Worm (Caenorhabditis elegans) whole organism, L1 larva: ENCODE data around the gene Y110A2AL.3.

Experiments
- C04F5.9 ChIP-seq: sonication (generic microtip); optimal IDR thresholded peaks from 2 replicates; lab custom pipeline; 2016; ENCODE audit warnings: missing genetic modification characterization, missing compliant biosample characterization
- F16B12.6 ChIP-seq: fragments of 150-350 bp; optimal IDR thresholded peaks from 2 replicates; lab custom pipeline; 2014; ENCODE audit warnings: missing biosample characterization, missing genetic modification characterization
- alr-1 ChIP-seq: fragments of 200-800 bp; sonication (Bioruptor generic); optimal IDR thresholded peaks from 2 replicates; lab custom pipeline; 2018; ENCODE audit warnings: borderline replicate concordance, mild to moderate bottlenecking, missing genetic modification characterization, missing compliant biosample characterization
- ama-1 ChIP-seq: fragments of 150-350 bp; optimal IDR thresholded peaks from 2 replicates; lab custom pipeline; 2014
- blmp-1 ChIP-seq: fragments of 150-350 bp; optimal IDR thresholded peaks from 2 replicates; lab custom pipeline; 2014; ENCODE audit warnings: missing biosample characterization, missing genetic modification characterization
- ceh-63 ChIP-seq: fragments of 200-800 bp; sonication (Bioruptor generic); optimal IDR thresholded peaks from 2 replicates; lab custom pipeline; 2018; ENCODE audit warnings: mild to moderate bottlenecking, missing genetic modification characterization, missing compliant biosample characterization
- ceh-8 ChIP-seq: fragments of 200-800 bp; sonication (Bioruptor generic); optimal IDR thresholded peaks from 2 replicates; lab custom pipeline; 2018; ENCODE audit warnings: mild to moderate bottlenecking, missing genetic modification characterization, moderate library complexity, missing compliant biosample characterization
- ceh-82 ChIP-seq, 3 experiments: fragments of 150-350 bp in 1 of 3; sonication (generic microtip) in 2 of 3; optimal IDR thresholded peaks; 2 replicates each; lab custom pipeline; 2014 to 2017; ENCODE audit warnings: missing biosample characterization in 3 of 3, missing genetic modification characterization in 3 of 3
- ceh-88 ChIP-seq: fragments of 200-800 bp; sonication (Bioruptor generic); IDR thresholded peaks from 2 replicates; pipeline ENCODE4 v1.3.6; 2022; ENCODE audit warnings: missing genetic modification characterization, missing compliant biosample characterization
- ceh-90 ChIP-seq: sonication (generic microtip); optimal IDR thresholded peaks from 2 replicates; lab custom pipeline; 2016; ENCODE audit warnings: missing genetic modification characterization, missing compliant biosample characterization
- ces-1 ChIP-seq: fragments of 150-350 bp; optimal IDR thresholded peaks from 2 replicates; lab custom pipeline; 2014; ENCODE audit warnings: missing biosample characterization, missing genetic modification reagents, missing genetic modification characterization
- dpl-1 ChIP-seq, 3 experiments: fragments of 150-350 bp in 2 of 3; sonication (generic microtip) in 1 of 3; optimal IDR thresholded peaks; 2 replicates each; lab custom pipeline; 2014 to 2017; ENCODE audit warnings: missing biosample characterization in 3 of 3, missing genetic modification characterization in 3 of 3, missing genetic modification reagents in 3 of 3
- dsc-1 ChIP-seq: sonication (generic microtip); optimal IDR thresholded peaks from 2 replicates; lab custom pipeline; 2016; ENCODE audit warnings: mild to moderate bottlenecking, missing genetic modification characterization, missing compliant biosample characterization
- efl-1 ChIP-seq, 4 experiments: fragments of 150-350 bp; optimal IDR thresholded peaks in 3 of 4; peaks in 1 of 4; 1 replicate in 1 of 4; 2 replicates in 3 of 4; lab custom pipeline; 2014; ENCODE audit warnings: missing biosample characterization in 2 of 4, missing genetic modification characterization in 2 of 4, missing genetic modification reagents in 2 of 4
- efl-3 ChIP-seq: fragments of 200-800 bp; sonication (Bioruptor generic); optimal IDR thresholded peaks from 2 replicates; lab custom pipeline; 2018; ENCODE audit warnings: mild to moderate bottlenecking, missing genetic modification characterization, missing compliant biosample characterization
- egl-13 ChIP-seq: sonication (generic microtip); optimal IDR thresholded peaks from 2 replicates; lab custom pipeline; 2016; ENCODE audit warnings: missing genotype, missing genetic modification reagents, missing genetic modification characterization, missing compliant biosample characterization
- egl-27 ChIP-seq, 2 experiments: fragments of 150-350 bp in 1 of 2; sonication (generic microtip); optimal IDR thresholded peaks; 3 replicates each; lab custom pipeline; 2017 to 2018; ENCODE audit warnings: missing biosample characterization in 2 of 2, missing genetic modification characterization in 2 of 2, missing genetic modification reagents in 2 of 2
- elt-2 ChIP-seq: sonication (generic microtip); optimal IDR thresholded peaks from 2 replicates; lab custom pipeline; 2016; ENCODE audit warnings: missing genetic modification characterization, mild to moderate bottlenecking, inconsistent platforms, missing compliant biosample characterization, missing genetic modification reagents
- ets-5 ChIP-seq: fragments of 200-800 bp; sonication (Bioruptor generic); IDR thresholded peaks from 2 replicates; pipeline ENCODE4 v1.3.6; 2022; ENCODE audit warnings: missing genetic modification characterization, missing compliant biosample characterization
- fkh-10 ChIP-seq: sonication (generic microtip); optimal IDR thresholded peaks from 2 replicates; lab custom pipeline; 2017; ENCODE audit warnings: missing biosample characterization, missing genetic modification reagents, missing genetic modification characterization
- fos-1 ChIP-seq: fragments of 150-350 bp; optimal IDR thresholded peaks from 2 replicates; lab custom pipeline; 2014; ENCODE audit warnings: missing biosample characterization, missing genetic modification characterization
- hlh-17 ChIP-seq: fragments of 200-800 bp; sonication (Bioruptor generic); optimal IDR thresholded peaks from 2 replicates; lab custom pipeline; 2018; ENCODE audit warnings: missing genetic modification characterization, mild to moderate bottlenecking, missing compliant biosample characterization, moderate library complexity, borderline replicate concordance
- irx-1 ChIP-seq: sonication (generic microtip); optimal IDR thresholded peaks from 2 replicates; lab custom pipeline; 2016; ENCODE audit warnings: missing genetic modification characterization, missing compliant biosample characterization
- lin-14 ChIP-seq: fragments of 200-800 bp; sonication (Bioruptor generic); optimal IDR thresholded peaks from 2 replicates; lab custom pipeline; 2018; ENCODE audit warnings: mild to moderate bottlenecking, missing genetic modification characterization, moderate library complexity, missing compliant biosample characterization
- lin-15B ChIP-seq: fragments of 150-350 bp; sonication (generic microtip); optimal IDR thresholded peaks from 3 replicates; lab custom pipeline; 2014; ENCODE audit warnings: missing biosample characterization, missing genetic modification characterization
- lin-39 ChIP-seq: fragments of 150-350 bp; optimal IDR thresholded peaks from 2 replicates; lab custom pipeline; 2014; ENCODE audit warnings: missing biosample characterization, missing genetic modification reagents, missing genetic modification characterization
- lir-3 ChIP-seq: sonication (generic microtip); optimal IDR thresholded peaks from 2 replicates; lab custom pipeline; 2016; ENCODE audit warnings: mild to moderate bottlenecking, missing genetic modification characterization, moderate library complexity, missing compliant biosample characterization; ENCODE audit not compliant: poor library complexity
- lsy-2 ChIP-seq, 2 experiments: fragments of 150-350 bp; optimal IDR thresholded peaks; 2 replicates each; lab custom pipeline; 2014; ENCODE audit warnings: missing biosample characterization in 2 of 2, missing genetic modification characterization in 2 of 2
- mdl-1 ChIP-seq, 2 experiments: fragments of 150-350 bp; optimal IDR thresholded peaks; 2 replicates each; lab custom pipeline; 2014 to 2017; ENCODE audit warnings: missing biosample characterization in 2 of 2, missing genetic modification characterization in 2 of 2, inconsistent platforms in 1 of 2
- mef-2 ChIP-seq: fragments of 150-350 bp; optimal IDR thresholded peaks from 2 replicates; lab custom pipeline; 2014; ENCODE audit warnings: missing biosample characterization, missing genetic modification characterization
- mep-1 ChIP-seq: fragments of 150-350 bp; optimal IDR thresholded peaks from 2 replicates; lab custom pipeline; 2014; ENCODE audit warnings: missing biosample characterization, missing genetic modification characterization
- nhr-20 ChIP-seq: sonication (generic microtip); optimal IDR thresholded peaks from 2 replicates; lab custom pipeline; 2016; ENCODE audit warnings: mild to moderate bottlenecking, missing genetic modification characterization, missing compliant biosample characterization
- nhr-237 ChIP-seq: fragments of 150-350 bp; optimal IDR thresholded peaks from 2 replicates; lab custom pipeline; 2014; ENCODE audit warnings: missing biosample characterization, missing genetic modification characterization
- nhr-28 ChIP-seq: fragments of 150-350 bp; optimal IDR thresholded peaks from 2 replicates; lab custom pipeline; 2014; ENCODE audit warnings: missing biosample characterization, missing genetic modification characterization
- nhr-71 ChIP-seq: sonication (generic microtip); optimal IDR thresholded peaks from 2 replicates; lab custom pipeline; 2016; ENCODE audit warnings: mild to moderate bottlenecking, missing genetic modification characterization, moderate library complexity, missing compliant biosample characterization
- nhr-84 ChIP-seq: sonication (generic microtip); optimal IDR thresholded peaks from 2 replicates; lab custom pipeline; 2017; ENCODE audit warnings: missing biosample characterization, missing genetic modification characterization
- nhr-85 ChIP-seq: sonication (generic microtip); peaks from one replicate; lab custom pipeline; 2016; ENCODE audit warnings: missing genetic modification characterization, inconsistent platforms, missing compliant biosample characterization
- pag-3 ChIP-seq: sonication (generic microtip); optimal IDR thresholded peaks from 2 replicates; lab custom pipeline; 2017; ENCODE audit warnings: missing genetic modification characterization, mild to moderate bottlenecking, missing compliant biosample characterization, antibody characterized with exemption, borderline replicate concordance; ENCODE audit not compliant: insufficient read depth
- skn-1 ChIP-seq: fragments of 150-350 bp; optimal IDR thresholded peaks from 2 replicates; lab custom pipeline; 2014; ENCODE audit warnings: missing biosample characterization, missing genetic modification characterization
- snu-23 ChIP-seq: sonication (generic microtip); optimal IDR thresholded peaks from 2 replicates; lab custom pipeline; 2016; ENCODE audit warnings: missing genetic modification characterization, missing compliant biosample characterization
- sptf-1 ChIP-seq: fragments of 150-350 bp; optimal IDR thresholded peaks from 2 replicates; lab custom pipeline; 2014; ENCODE audit warnings: missing biosample characterization, missing genetic modification characterization
- sup-37 ChIP-seq: fragments of 200-800 bp; sonication (Bioruptor generic); optimal IDR thresholded peaks from 2 replicates; lab custom pipeline; 2018; ENCODE audit warnings: mild to moderate bottlenecking, missing genetic modification characterization, missing compliant biosample characterization
- swsn-7 ChIP-seq: sonication (generic microtip); optimal IDR thresholded peaks from 2 replicates; lab custom pipeline; 2016; ENCODE audit warnings: missing genetic modification characterization, missing compliant biosample characterization
- tbx-2 ChIP-seq: sonication (generic microtip); optimal IDR thresholded peaks from 2 replicates; lab custom pipeline; 2016; ENCODE audit warnings: missing genetic modification characterization, missing compliant biosample characterization
- tlp-1 ChIP-seq: fragments of 150-350 bp; optimal IDR thresholded peaks from 2 replicates; lab custom pipeline; 2014; ENCODE audit warnings: missing biosample characterization, missing genetic modification characterization
- unc-30 ChIP-seq: sonication (generic microtip); optimal IDR thresholded peaks from 2 replicates; lab custom pipeline; 2017; ENCODE audit warnings: missing biosample characterization, missing genetic modification characterization
- unc-86 ChIP-seq: sonication (generic microtip); optimal IDR thresholded peaks from 2 replicates; lab custom pipeline; 2016; ENCODE audit warnings: missing genetic modification characterization, missing compliant biosample characterization
- unc-98 ChIP-seq: fragments of 200-800 bp; sonication (Bioruptor generic); IDR thresholded peaks from 2 replicates; pipeline ENCODE4 v1.3.6; 2022; ENCODE audit warnings: missing genetic modification characterization, missing compliant biosample characterization
- vab-15 ChIP-seq: sonication (generic microtip); optimal IDR thresholded peaks from 2 replicates; lab custom pipeline; 2017; ENCODE audit warnings: missing genotype, mild to moderate bottlenecking, missing genetic modification characterization, missing compliant biosample characterization
- zag-1 ChIP-seq: fragments of 150-350 bp; optimal IDR thresholded peaks from 2 replicates; lab custom pipeline; 2014; ENCODE audit warnings: missing biosample characterization, missing genetic modification characterization
- ztf-4 ChIP-seq: fragments of 150-350 bp; optimal IDR thresholded peaks from 2 replicates; lab custom pipeline; 2014; ENCODE audit warnings: missing biosample characterization, missing genetic modification characterization

The Y110A2AL.3 gene

DNA sequence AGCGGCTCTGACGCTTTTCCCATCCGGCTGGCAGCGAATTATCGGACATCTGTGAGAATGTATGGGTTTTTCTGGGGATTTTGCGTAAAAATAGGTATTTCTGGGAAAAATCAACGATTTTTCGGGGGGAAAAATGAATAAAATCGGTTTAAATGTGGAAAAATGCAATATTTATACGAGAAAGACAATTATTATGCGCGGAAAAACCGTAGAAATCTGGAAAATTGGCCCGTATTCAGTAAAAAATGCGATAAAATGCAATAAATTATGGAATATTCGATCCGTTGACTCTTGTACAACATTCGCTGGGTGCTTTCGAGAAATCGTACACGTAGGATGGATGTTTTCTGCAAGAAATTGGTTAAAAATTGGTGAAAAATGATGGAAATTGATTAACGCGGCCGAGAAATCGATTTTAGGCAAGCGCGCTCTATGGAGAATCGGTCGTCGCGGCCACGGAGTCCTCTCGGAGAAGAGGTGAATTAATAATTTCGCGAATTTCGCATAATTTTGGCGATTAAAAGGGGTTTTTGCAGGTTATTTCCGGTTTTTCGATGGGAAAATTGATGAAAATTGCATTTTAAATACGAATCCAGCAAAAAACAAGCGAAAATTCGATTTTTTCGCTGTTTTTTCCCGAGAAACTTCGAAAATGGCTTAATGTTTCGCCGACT lies 22.2 kb downstream of the Y110A2AL.3 start, which contains the start of gene pinn-1 (continued):
- TF ChIP-seq egl-27 (tag; optimal IDR thresholded peaks at IDR 0.05; lab: Kevin White, UChicago) (no peak), F16B12.6 (tag; lab: Kevin White, UChicago) (peak; percentile 61), nhr-28 (tag; lab: Kevin White, UChicago) (no peak), pag-3 (no peak), elt-2 (tag; lab: Kevin White, UChicago) (peak; percentile 86), nhr-71 (peak; percentile 96), ceh-8 (GFP tag; lab: Kevin White, UChicago) (peak; percentile 85), swsn-7 (tag; lab: Kevin White, UChicago) (peak; percentile 93), ces-1 (no peak), blmp-1 (tag; lab: Kevin White, UChicago) (peak; percentile 49), nhr-20 (tag; lab: Kevin White, UChicago) (peak; percentile 92), dsc-1 (tag; lab: Kevin White, UChicago) (peak; percentile 97), sptf-1 (tag; lab: Kevin White, UChicago) (no peak), mep-1 (peak; percentile 81), unc-86 (tag; lab: Kevin White, UChicago) (peak; percentile 89), lsy-2 (tag; optimal IDR thresholded peaks at IDR 0.05; lab: Kevin White, UChicago) (peak; percentile 90 to 91), skn-1 (tag; lab: Kevin White, UChicago) (peak; percentile 84), snu-23 (GFP tag; lab: Kevin White, UChicago) (peak; percentile 94), tlp-1 (tag; lab: Kevin White, UChicago) (no peak), ama-1 (lab: Kevin White, UChicago) (no peak), ets-5 (GFP tag; lab: Robert Waterston, UW) (no peak), unc-98 (GFP tag; lab: Robert Waterston, UW) (peak; percentile 94), nhr-84 (tag; lab: Kevin White, UChicago) (no peak), zag-1 (no peak), C04F5.9 (tag; lab: Kevin White, UChicago) (peak; percentile 97), tbx-2 (tag; lab: Kevin White, UChicago) (peak; percentile 95), lin-14 (GFP tag; lab: Kevin White, UChicago) (peak; percentile 92), efl-3 (GFP tag; lab: Kevin White, UChicago) (peak; percentile 89), vab-15 (peak; percentile 97), irx-1 (tag; lab: Kevin White, UChicago) (peak; percentile 98), nhr-85 (tag; lab: Kevin White, UChicago) (peak; percentile 97), nhr-237 (peak; percentile 53), ceh-90 (tag; lab: Kevin White, UChicago) (peak; percentile 97), dpl-1 (GFP tag; optimal IDR thresholded peaks at IDR 0.05; lab: Kevin White, UChicago) (peak; percentile 78 to 84 (median 83)), ztf-4 (tag; lab: Kevin White, UChicago) (peak; percentile 56), mef-2 (tag; lab: Kevin White, UChicago) (peak; percentile 53), mdl-1 (tag; optimal IDR thresholded peaks at IDR 0.05; lab: Kevin White, UChicago) (peak in 1 of 2 experiments; percentile 79), fos-1 (tag; lab: Kevin White, UChicago) (peak; percentile 50), ceh-88 (GFP tag; lab: Robert Waterston, UW) (peak; percentile 79), sup-37 (GFP tag; lab: Kevin White, UChicago) (peak; percentile 83), lin-15B (peak; percentile 94), efl-1 (optimal IDR thresholded peaks at IDR 0.05; lab: Kevin White, UChicago) (peak; percentile 87 to 89), efl-1 (GFP tag; optimal IDR thresholded peaks at IDR 0.05 in 1 of 2; lab: Kevin White, UChicago) (peak; percentile 83 to 98), lir-3 (peak; percentile 97), fkh-10 (GFP tag; lab: Kevin White, UChicago) (peak; percentile 75), alr-1 (tag; lab: Kevin White, UChicago) (no peak), hlh-17 (GFP tag; lab: Kevin White, UChicago) (peak; percentile 96), lin-39 (tag; lab: Kevin White, UChicago) (peak; percentile 81), unc-30 (tag; lab: Kevin White, UChicago) (no peak), egl-13 (tag; lab: Kevin White, UChicago) (peak; percentile 97), ceh-82 (tag; optimal IDR thresholded peaks at IDR 0.05; lab: Kevin White, UChicago) (peak; percentile 95 to 98 (median 95)), ceh-63 (GFP tag; lab: Kevin White, UChicago) (peak; percentile 55)
